Worm (Caenorhabditis elegans): ENCODE measurements around the gene F31E3.6.

DNA sequence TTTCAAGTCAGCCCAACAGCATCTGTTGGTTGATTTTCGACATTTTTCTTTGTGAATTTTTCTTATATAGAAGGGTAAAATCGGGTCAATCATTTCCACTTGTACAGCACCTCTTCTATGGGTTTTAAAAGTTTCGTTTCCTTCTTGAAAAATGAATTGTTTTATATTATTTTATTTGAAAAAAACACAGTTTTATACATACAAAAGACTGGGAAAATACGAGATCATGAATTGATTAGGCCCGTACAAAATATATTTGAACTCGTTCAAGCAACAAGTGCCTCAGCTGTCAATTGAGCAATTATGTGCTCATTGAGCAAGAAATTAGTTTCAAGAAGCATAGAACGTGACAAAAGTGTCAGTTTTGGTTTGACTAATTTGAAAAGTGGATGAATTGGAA lies 20.3 kb downstream of the F31E3.6 start:
- no peak for TF ChIP-seq flt-1 (GFP tag; IDR thresholded peaks at IDR 0.05)
- TF ChIP-seq ama-1 (optimal IDR thresholded peaks at IDR 0.05) = no peak
- TF ChIP-seq tbx-11 (GFP tag; IDR thresholded peaks at IDR 0.05) = no peak
- no peak for TF ChIP-seq F13C5.2 (tag; optimal IDR thresholded peaks at IDR 0.05)

Measured in whole organism, early embryonic.